Worm (Caenorhabditis elegans) whole organism, L1 larva: ENCODE results near the gene W09D6.1.

ENCODE experiments used
- C16A3.4 ChIP-seq: fragments of 150-350 bp; optimal IDR thresholded peaks from 2 replicates; lab custom pipeline; 2014; ENCODE audit warnings: missing biosample characterization, missing genetic modification characterization
- alr-1 ChIP-seq: fragments of 200-800 bp; sonication (Bioruptor generic); optimal IDR thresholded peaks from 2 replicates; lab custom pipeline; 2018; ENCODE audit warnings: borderline replicate concordance, mild to moderate bottlenecking, missing genetic modification characterization, missing compliant biosample characterization
- aly-2 ChIP-seq: fragments of 150-350 bp; optimal IDR thresholded peaks from 2 replicates; lab custom pipeline; 2014; ENCODE audit warnings: missing biosample characterization, missing genetic modification characterization
- blmp-1 ChIP-seq: fragments of 150-350 bp; optimal IDR thresholded peaks from 2 replicates; lab custom pipeline; 2014; ENCODE audit warnings: missing biosample characterization, missing genetic modification characterization
- ceh-63 ChIP-seq: fragments of 200-800 bp; sonication (Bioruptor generic); optimal IDR thresholded peaks from 2 replicates; lab custom pipeline; 2018; ENCODE audit warnings: mild to moderate bottlenecking, missing genetic modification characterization, missing compliant biosample characterization
- ceh-8 ChIP-seq: fragments of 200-800 bp; sonication (Bioruptor generic); optimal IDR thresholded peaks from 2 replicates; lab custom pipeline; 2018; ENCODE audit warnings: mild to moderate bottlenecking, missing genetic modification characterization, moderate library complexity, missing compliant biosample characterization
- ceh-82 ChIP-seq, 3 experiments: fragments of 150-350 bp in 1 of 3; sonication (generic microtip) in 2 of 3; optimal IDR thresholded peaks; 2 replicates each; lab custom pipeline; 2014 to 2017; ENCODE audit warnings: missing biosample characterization in 3 of 3, missing genetic modification characterization in 3 of 3
- ceh-88 ChIP-seq: fragments of 200-800 bp; sonication (Bioruptor generic); IDR thresholded peaks from 2 replicates; pipeline ENCODE4 v1.3.6; 2022; ENCODE audit warnings: missing genetic modification characterization, missing compliant biosample characterization
- ceh-90 ChIP-seq: sonication (generic microtip); optimal IDR thresholded peaks from 2 replicates; lab custom pipeline; 2016; ENCODE audit warnings: missing genetic modification characterization, missing compliant biosample characterization
- ces-1 ChIP-seq: fragments of 150-350 bp; optimal IDR thresholded peaks from 2 replicates; lab custom pipeline; 2014; ENCODE audit warnings: missing biosample characterization, missing genetic modification reagents, missing genetic modification characterization
- dpl-1 ChIP-seq, 3 experiments: fragments of 150-350 bp in 2 of 3; sonication (generic microtip) in 1 of 3; optimal IDR thresholded peaks; 2 replicates each; lab custom pipeline; 2014 to 2017; ENCODE audit warnings: missing biosample characterization in 3 of 3, missing genetic modification characterization in 3 of 3, missing genetic modification reagents in 3 of 3
- dsc-1 ChIP-seq: sonication (generic microtip); optimal IDR thresholded peaks from 2 replicates; lab custom pipeline; 2016; ENCODE audit warnings: mild to moderate bottlenecking, missing genetic modification characterization, missing compliant biosample characterization
- efl-1 ChIP-seq, 4 experiments: fragments of 150-350 bp; optimal IDR thresholded peaks in 3 of 4; peaks in 1 of 4; 1 replicate in 1 of 4; 2 replicates in 3 of 4; lab custom pipeline; 2014; ENCODE audit warnings: missing biosample characterization in 2 of 4, missing genetic modification characterization in 2 of 4, missing genetic modification reagents in 2 of 4
- efl-3 ChIP-seq: fragments of 200-800 bp; sonication (Bioruptor generic); optimal IDR thresholded peaks from 2 replicates; lab custom pipeline; 2018; ENCODE audit warnings: mild to moderate bottlenecking, missing genetic modification characterization, missing compliant biosample characterization
- egl-13 ChIP-seq: sonication (generic microtip); optimal IDR thresholded peaks from 2 replicates; lab custom pipeline; 2016; ENCODE audit warnings: missing genotype, missing genetic modification reagents, missing genetic modification characterization, missing compliant biosample characterization
- ets-5 ChIP-seq: fragments of 200-800 bp; sonication (Bioruptor generic); IDR thresholded peaks from 2 replicates; pipeline ENCODE4 v1.3.6; 2022; ENCODE audit warnings: missing genetic modification characterization, missing compliant biosample characterization
- fkh-10 ChIP-seq: sonication (generic microtip); optimal IDR thresholded peaks from 2 replicates; lab custom pipeline; 2017; ENCODE audit warnings: missing biosample characterization, missing genetic modification reagents, missing genetic modification characterization
- fkh-4 ChIP-seq: sonication (generic microtip); optimal IDR thresholded peaks from 2 replicates; lab custom pipeline; 2016; ENCODE audit warnings: missing compliant biosample characterization, missing genetic modification characterization, borderline replicate concordance
- grh-1 ChIP-seq: fragments of 200-800 bp; sonication (Bioruptor generic); IDR thresholded peaks from 2 replicates; pipeline ENCODE4 v1.3.6; 2022; ENCODE audit warnings: missing genetic modification reagents, missing genetic modification characterization, missing compliant biosample characterization
- hlh-17 ChIP-seq: fragments of 200-800 bp; sonication (Bioruptor generic); optimal IDR thresholded peaks from 2 replicates; lab custom pipeline; 2018; ENCODE audit warnings: missing genetic modification characterization, mild to moderate bottlenecking, missing compliant biosample characterization, moderate library complexity, borderline replicate concordance
- hlh-4 ChIP-seq: sonication (generic microtip); optimal IDR thresholded peaks from 2 replicates; lab custom pipeline; 2016; ENCODE audit warnings: mild to moderate bottlenecking, missing genetic modification characterization, missing compliant biosample characterization
- irx-1 ChIP-seq: sonication (generic microtip); optimal IDR thresholded peaks from 2 replicates; lab custom pipeline; 2016; ENCODE audit warnings: missing genetic modification characterization, missing compliant biosample characterization
- isw-1 ChIP-seq: fragments of 200-800 bp; sonication (Bioruptor generic); IDR thresholded peaks from 2 replicates; pipeline ENCODE4 v1.3.6; 2022; ENCODE audit warnings: missing genetic modification characterization, missing compliant biosample characterization
- jun-1 ChIP-seq: fragments of 150-350 bp; optimal IDR thresholded peaks from 2 replicates; lab custom pipeline; 2014; ENCODE audit warnings: missing biosample characterization, missing genetic modification reagents, missing genetic modification characterization
- lin-14 ChIP-seq: fragments of 200-800 bp; sonication (Bioruptor generic); optimal IDR thresholded peaks from 2 replicates; lab custom pipeline; 2018; ENCODE audit warnings: mild to moderate bottlenecking, missing genetic modification characterization, moderate library complexity, missing compliant biosample characterization
- lin-15B ChIP-seq: fragments of 150-350 bp; sonication (generic microtip); optimal IDR thresholded peaks from 3 replicates; lab custom pipeline; 2014; ENCODE audit warnings: missing biosample characterization, missing genetic modification characterization
- lsy-2 ChIP-seq, 2 experiments: fragments of 150-350 bp; optimal IDR thresholded peaks; 2 replicates each; lab custom pipeline; 2014; ENCODE audit warnings: missing biosample characterization in 2 of 2, missing genetic modification characterization in 2 of 2
- mab-9 ChIP-seq: fragments of 200-800 bp; sonication (Bioruptor generic); IDR thresholded peaks from 2 replicates; pipeline ENCODE4 v1.3.6; 2022; ENCODE audit warnings: missing genetic modification reagents, missing genetic modification characterization, missing compliant biosample characterization
- mep-1 ChIP-seq: fragments of 150-350 bp; optimal IDR thresholded peaks from 2 replicates; lab custom pipeline; 2014; ENCODE audit warnings: missing biosample characterization, missing genetic modification characterization
- nhr-12 ChIP-seq: sonication (generic microtip); optimal IDR thresholded peaks from 2 replicates; lab custom pipeline; 2017; ENCODE audit warnings: missing biosample characterization, missing genetic modification characterization
- nhr-237 ChIP-seq: fragments of 150-350 bp; optimal IDR thresholded peaks from 2 replicates; lab custom pipeline; 2014; ENCODE audit warnings: missing biosample characterization, missing genetic modification characterization
- nhr-47 ChIP-seq: sonication (generic microtip); optimal IDR thresholded peaks from 2 replicates; lab custom pipeline; 2016; ENCODE audit warnings: mild to moderate bottlenecking, missing genetic modification characterization, moderate library complexity, missing compliant biosample characterization
- nhr-71 ChIP-seq: sonication (generic microtip); optimal IDR thresholded peaks from 2 replicates; lab custom pipeline; 2016; ENCODE audit warnings: mild to moderate bottlenecking, missing genetic modification characterization, moderate library complexity, missing compliant biosample characterization
- nhr-76 ChIP-seq: sonication (generic microtip); optimal IDR thresholded peaks from 2 replicates; lab custom pipeline; 2017; ENCODE audit warnings: missing biosample characterization, missing genetic modification characterization
- nhr-85 ChIP-seq: sonication (generic microtip); peaks from one replicate; lab custom pipeline; 2016; ENCODE audit warnings: missing genetic modification characterization, inconsistent platforms, missing compliant biosample characterization
- pax-3 ChIP-seq: fragments of 200-800 bp; sonication (Bioruptor generic); optimal IDR thresholded peaks from 2 replicates; lab custom pipeline; 2018; ENCODE audit warnings: mild to moderate bottlenecking, missing genetic modification characterization, moderate library complexity, missing compliant biosample characterization
- pqm-1 ChIP-seq: sonication (generic microtip); optimal IDR thresholded peaks from 3 replicates; lab custom pipeline; 2017; ENCODE audit warnings: missing biosample characterization, missing genetic modification characterization
- rnt-1 ChIP-seq: sonication (generic microtip); optimal IDR thresholded peaks from 2 replicates; lab custom pipeline; 2016; ENCODE audit warnings: mild to moderate bottlenecking, missing genetic modification characterization, moderate library complexity, missing compliant biosample characterization
- snpc-4 ChIP-seq: fragments of 150-350 bp; optimal IDR thresholded peaks from 2 replicates; lab custom pipeline; 2014; ENCODE audit warnings: missing biosample characterization, missing genetic modification characterization
- sox-4 ChIP-seq: sonication (generic microtip); optimal IDR thresholded peaks from 2 replicates; lab custom pipeline; 2016; ENCODE audit warnings: missing genetic modification characterization, missing compliant biosample characterization
- sptf-1 ChIP-seq: fragments of 150-350 bp; optimal IDR thresholded peaks from 2 replicates; lab custom pipeline; 2014; ENCODE audit warnings: missing biosample characterization, missing genetic modification characterization
- sup-37 ChIP-seq: fragments of 200-800 bp; sonication (Bioruptor generic); optimal IDR thresholded peaks from 2 replicates; lab custom pipeline; 2018; ENCODE audit warnings: mild to moderate bottlenecking, missing genetic modification characterization, missing compliant biosample characterization
- swsn-7 ChIP-seq: sonication (generic microtip); optimal IDR thresholded peaks from 2 replicates; lab custom pipeline; 2016; ENCODE audit warnings: missing genetic modification characterization, missing compliant biosample characterization
- tbx-2 ChIP-seq: sonication (generic microtip); optimal IDR thresholded peaks from 2 replicates; lab custom pipeline; 2016; ENCODE audit warnings: missing genetic modification characterization, missing compliant biosample characterization
- unc-30 ChIP-seq: sonication (generic microtip); optimal IDR thresholded peaks from 2 replicates; lab custom pipeline; 2017; ENCODE audit warnings: missing biosample characterization, missing genetic modification characterization
- unc-86 ChIP-seq: sonication (generic microtip); optimal IDR thresholded peaks from 2 replicates; lab custom pipeline; 2016; ENCODE audit warnings: missing genetic modification characterization, missing compliant biosample characterization
- unc-98 ChIP-seq: fragments of 200-800 bp; sonication (Bioruptor generic); IDR thresholded peaks from 2 replicates; pipeline ENCODE4 v1.3.6; 2022; ENCODE audit warnings: missing genetic modification characterization, missing compliant biosample characterization
- vab-15 ChIP-seq: sonication (generic microtip); optimal IDR thresholded peaks from 2 replicates; lab custom pipeline; 2017; ENCODE audit warnings: missing genotype, mild to moderate bottlenecking, missing genetic modification characterization, missing compliant biosample characterization
- xbp-1 ChIP-seq: sonication (generic microtip); optimal IDR thresholded peaks from 2 replicates; lab custom pipeline; 2016; ENCODE audit warnings: missing genetic modification characterization, missing compliant biosample characterization
- zag-1 ChIP-seq: fragments of 150-350 bp; optimal IDR thresholded peaks from 2 replicates; lab custom pipeline; 2014; ENCODE audit warnings: missing biosample characterization, missing genetic modification characterization
- zip-4 ChIP-seq: fragments of 200-800 bp; sonication (Bioruptor generic); optimal IDR thresholded peaks from 2 replicates; lab custom pipeline; 2018; ENCODE audit warnings: mild to moderate bottlenecking, missing genetic modification characterization, moderate library complexity, missing compliant biosample characterization
- ztf-11 ChIP-seq, 2 experiments: sonication (generic microtip); optimal IDR thresholded peaks; 2 replicates each; lab custom pipeline; 2016 to 2017; ENCODE audit warnings: missing genetic modification characterization in 2 of 2, missing biosample characterization in 1 of 2, missing compliant biosample characterization in 1 of 2
- ztf-4 ChIP-seq: fragments of 150-350 bp; optimal IDR thresholded peaks from 2 replicates; lab custom pipeline; 2014; ENCODE audit warnings: missing biosample characterization, missing genetic modification characterization

Gene W09D6.1

ce11 chrIII:11112718-11113117 lies 44.1 kb downstream of the W09D6.1 start:
- TF ChIP-seq pax-3 (tag; lab: Kevin White, UChicago) (peak; percentile 52), ets-5 (GFP tag; lab: Robert Waterston, UW) (no peak), unc-86 (tag; lab: Kevin White, UChicago) (peak; percentile 46), zip-4 (GFP tag; lab: Kevin White, UChicago) (peak; percentile 46), ztf-11 (tag; optimal IDR thresholded peaks at IDR 0.05; lab: Kevin White, UChicago) (peak in 1 of 2 experiments; percentile 71), ceh-63 (GFP tag; lab: Kevin White, UChicago) (no peak), sox-4 (tag; lab: Kevin White, UChicago) (peak; percentile 57), zag-1 (tag; lab: Kevin White, UChicago) (no peak), blmp-1 (tag; lab: Kevin White, UChicago) (no peak), fkh-10 (GFP tag; lab: Kevin White, UChicago) (no peak), C16A3.4 (no peak), isw-1 (peak; percentile 59), efl-1 (optimal IDR thresholded peaks at IDR 0.05; lab: Kevin White, UChicago) (peak; percentile 32 to 74), efl-1 (GFP tag; optimal IDR thresholded peaks at IDR 0.05 in 1 of 2; lab: Kevin White, UChicago) (peak; percentile 66 to 95), ceh-88 (GFP tag; lab: Robert Waterston, UW) (no peak), fkh-4 (tag; lab: Kevin White, UChicago) (peak; percentile 33), ceh-82 (tag; optimal IDR thresholded peaks at IDR 0.05; lab: Kevin White, UChicago) (peak; percentile 10 to 29 (median 14)), egl-13 (tag; lab: Kevin White, UChicago) (peak; percentile 59), nhr-47 (tag; lab: Kevin White, UChicago) (peak; percentile 82), ceh-8 (peak; percentile 36), lin-14 (peak; percentile 77), sptf-1 (tag; lab: Kevin White, UChicago) (no peak), vab-15 (tag; lab: Kevin White, UChicago) (no peak), mep-1 (tag; lab: Kevin White, UChicago) (peak; percentile 38), unc-30 (tag; lab: Kevin White, UChicago) (no peak), hlh-17 (GFP tag; lab: Kevin White, UChicago) (no peak), nhr-237 (tag; lab: Kevin White, UChicago) (no peak), snpc-4 (no peak), dpl-1 (GFP tag; optimal IDR thresholded peaks at IDR 0.05; lab: Kevin White, UChicago) (peak; percentile 34 to 57 (median 56)), pqm-1 (tag; lab: Kevin White, UChicago) (no peak), hlh-4 (tag; lab: Kevin White, UChicago) (no peak), sup-37 (no peak), xbp-1 (peak; percentile 58), irx-1 (tag; lab: Kevin White, UChicago) (peak; percentile 67), ceh-90 (tag; lab: Kevin White, UChicago) (peak; percentile 75), ztf-4 (tag; lab: Kevin White, UChicago) (no peak), lsy-2 (tag; optimal IDR thresholded peaks at IDR 0.05; lab: Kevin White, UChicago) (peak; percentile 38 to 43), lin-15B (tag; lab: Kevin White, UChicago) (peak; percentile 53), tbx-2 (peak; percentile 74), ces-1 (no peak), alr-1 (tag; lab: Kevin White, UChicago) (no peak), swsn-7 (peak; percentile 63), jun-1 (tag; lab: Kevin White, UChicago) (no peak), aly-2 (tag; lab: Kevin White, UChicago) (no peak), nhr-12 (tag; lab: Kevin White, UChicago) (no peak), mab-9 (GFP tag; lab: Robert Waterston, UW) (peak; percentile 64), grh-1 (GFP tag; lab: Robert Waterston, UW) (peak; percentile 59), rnt-1 (tag; lab: Kevin White, UChicago) (peak; percentile 93), nhr-71 (tag; lab: Kevin White, UChicago) (peak; percentile 77), dsc-1 (tag; lab: Kevin White, UChicago) (peak; percentile 67), nhr-76 (tag; lab: Kevin White, UChicago) (no peak), unc-98 (GFP tag; lab: Robert Waterston, UW) (peak; percentile 46; the same call in 1 of the 2 replicates), nhr-85 (tag; lab: Kevin White, UChicago) (peak; percentile 71), efl-3 (GFP tag; lab: Kevin White, UChicago) (no peak)
